Worm (Caenorhabditis elegans) whole organism, L1 larva: ENCODE measurements around the gene F59G1.8.

Source experiments
- C04F5.9 ChIP-seq: sonication (generic microtip); optimal IDR thresholded peaks from 2 replicates; lab custom pipeline; 2016; ENCODE audit warnings: missing genetic modification characterization, missing compliant biosample characterization
- C16A3.4 ChIP-seq: fragments of 150-350 bp; optimal IDR thresholded peaks from 2 replicates; lab custom pipeline; 2014; ENCODE audit warnings: missing biosample characterization, missing genetic modification characterization
- Y116A8C.19 ChIP-seq: sonication (generic microtip); optimal IDR thresholded peaks from 2 replicates; lab custom pipeline; 2016; ENCODE audit warnings: missing compliant biosample characterization, missing genetic modification characterization, borderline replicate concordance
- aha-1 ChIP-seq: fragments of 150-350 bp; optimal IDR thresholded peaks from 2 replicates; lab custom pipeline; 2014; ENCODE audit warnings: missing biosample characterization, missing genetic modification characterization
- alr-1 ChIP-seq: fragments of 200-800 bp; sonication (Bioruptor generic); optimal IDR thresholded peaks from 2 replicates; lab custom pipeline; 2018; ENCODE audit warnings: borderline replicate concordance, mild to moderate bottlenecking, missing genetic modification characterization, missing compliant biosample characterization
- ama-1 ChIP-seq: fragments of 150-350 bp; optimal IDR thresholded peaks from 2 replicates; lab custom pipeline; 2014
- blmp-1 ChIP-seq: fragments of 150-350 bp; optimal IDR thresholded peaks from 2 replicates; lab custom pipeline; 2014; ENCODE audit warnings: missing biosample characterization, missing genetic modification characterization
- ceh-88 ChIP-seq: fragments of 200-800 bp; sonication (Bioruptor generic); IDR thresholded peaks from 2 replicates; pipeline ENCODE4 v1.3.6; 2022; ENCODE audit warnings: missing genetic modification characterization, missing compliant biosample characterization
- ceh-90 ChIP-seq: sonication (generic microtip); optimal IDR thresholded peaks from 2 replicates; lab custom pipeline; 2016; ENCODE audit warnings: missing genetic modification characterization, missing compliant biosample characterization
- dpl-1 ChIP-seq, 3 experiments: fragments of 150-350 bp in 2 of 3; sonication (generic microtip) in 1 of 3; optimal IDR thresholded peaks; 2 replicates each; lab custom pipeline; 2014 to 2017; ENCODE audit warnings: missing biosample characterization in 3 of 3, missing genetic modification characterization in 3 of 3, missing genetic modification reagents in 3 of 3
- dsc-1 ChIP-seq: sonication (generic microtip); optimal IDR thresholded peaks from 2 replicates; lab custom pipeline; 2016; ENCODE audit warnings: mild to moderate bottlenecking, missing genetic modification characterization, missing compliant biosample characterization
- efl-1 ChIP-seq, 4 experiments: fragments of 150-350 bp; optimal IDR thresholded peaks in 3 of 4; peaks in 1 of 4; 1 replicate in 1 of 4; 2 replicates in 3 of 4; lab custom pipeline; 2014; ENCODE audit warnings: missing biosample characterization in 2 of 4, missing genetic modification characterization in 2 of 4, missing genetic modification reagents in 2 of 4
- egl-13 ChIP-seq: sonication (generic microtip); optimal IDR thresholded peaks from 2 replicates; lab custom pipeline; 2016; ENCODE audit warnings: missing genotype, missing genetic modification reagents, missing genetic modification characterization, missing compliant biosample characterization
- elt-2 ChIP-seq: sonication (generic microtip); optimal IDR thresholded peaks from 2 replicates; lab custom pipeline; 2016; ENCODE audit warnings: missing genetic modification characterization, mild to moderate bottlenecking, inconsistent platforms, missing compliant biosample characterization, missing genetic modification reagents
- elt-3 ChIP-seq, 6 experiments: fragments of 150-350 bp in 1 of 6; sonication (generic microtip); optimal IDR thresholded peaks; 2 replicates each; lab custom pipeline; 2017 to 2018; ENCODE audit warnings: missing biosample characterization in 6 of 6, missing genetic modification characterization in 6 of 6, inconsistent platforms in 1 of 6
- fkh-10 ChIP-seq: sonication (generic microtip); optimal IDR thresholded peaks from 2 replicates; lab custom pipeline; 2017; ENCODE audit warnings: missing biosample characterization, missing genetic modification reagents, missing genetic modification characterization
- hlh-4 ChIP-seq: sonication (generic microtip); optimal IDR thresholded peaks from 2 replicates; lab custom pipeline; 2016; ENCODE audit warnings: mild to moderate bottlenecking, missing genetic modification characterization, missing compliant biosample characterization
- irx-1 ChIP-seq: sonication (generic microtip); optimal IDR thresholded peaks from 2 replicates; lab custom pipeline; 2016; ENCODE audit warnings: missing genetic modification characterization, missing compliant biosample characterization
- jun-1 ChIP-seq: fragments of 150-350 bp; optimal IDR thresholded peaks from 2 replicates; lab custom pipeline; 2014; ENCODE audit warnings: missing biosample characterization, missing genetic modification reagents, missing genetic modification characterization
- lin-14 ChIP-seq: fragments of 200-800 bp; sonication (Bioruptor generic); optimal IDR thresholded peaks from 2 replicates; lab custom pipeline; 2018; ENCODE audit warnings: mild to moderate bottlenecking, missing genetic modification characterization, moderate library complexity, missing compliant biosample characterization
- lin-15B ChIP-seq: fragments of 150-350 bp; sonication (generic microtip); optimal IDR thresholded peaks from 3 replicates; lab custom pipeline; 2014; ENCODE audit warnings: missing biosample characterization, missing genetic modification characterization
- lin-35 ChIP-seq, 2 experiments: fragments of 150-350 bp; optimal IDR thresholded peaks; 2 replicates each; lab custom pipeline; 2014; ENCODE audit warnings: missing biosample characterization in 2 of 2, missing genetic modification characterization in 2 of 2, missing genetic modification reagents in 2 of 2
- lin-39 ChIP-seq: fragments of 150-350 bp; optimal IDR thresholded peaks from 2 replicates; lab custom pipeline; 2014; ENCODE audit warnings: missing biosample characterization, missing genetic modification reagents, missing genetic modification characterization
- lir-3 ChIP-seq: sonication (generic microtip); optimal IDR thresholded peaks from 2 replicates; lab custom pipeline; 2016; ENCODE audit warnings: mild to moderate bottlenecking, missing genetic modification characterization, moderate library complexity, missing compliant biosample characterization; ENCODE audit not compliant: poor library complexity
- lsy-2 ChIP-seq, 2 experiments: fragments of 150-350 bp; optimal IDR thresholded peaks; 2 replicates each; lab custom pipeline; 2014; ENCODE audit warnings: missing biosample characterization in 2 of 2, missing genetic modification characterization in 2 of 2
- mdl-1 ChIP-seq, 2 experiments: fragments of 150-350 bp; optimal IDR thresholded peaks; 2 replicates each; lab custom pipeline; 2014 to 2017; ENCODE audit warnings: missing biosample characterization in 2 of 2, missing genetic modification characterization in 2 of 2, inconsistent platforms in 1 of 2
- mep-1 ChIP-seq: fragments of 150-350 bp; optimal IDR thresholded peaks from 2 replicates; lab custom pipeline; 2014; ENCODE audit warnings: missing biosample characterization, missing genetic modification characterization
- nhr-11 ChIP-seq: fragments of 150-350 bp; optimal IDR thresholded peaks from 2 replicates; lab custom pipeline; 2014; ENCODE audit warnings: missing biosample characterization, missing genetic modification characterization
- nhr-19 ChIP-seq: fragments of 200-800 bp; sonication (Bioruptor generic); conservative IDR thresholded peaks from 2 replicates; pipeline ENCODE4 v1.3.6; 2022; ENCODE audit warnings: missing genetic modification characterization, missing compliant biosample characterization
- nhr-20 ChIP-seq: sonication (generic microtip); optimal IDR thresholded peaks from 2 replicates; lab custom pipeline; 2016; ENCODE audit warnings: mild to moderate bottlenecking, missing genetic modification characterization, missing compliant biosample characterization
- nhr-28 ChIP-seq: fragments of 150-350 bp; optimal IDR thresholded peaks from 2 replicates; lab custom pipeline; 2014; ENCODE audit warnings: missing biosample characterization, missing genetic modification characterization
- nhr-47 ChIP-seq: sonication (generic microtip); optimal IDR thresholded peaks from 2 replicates; lab custom pipeline; 2016; ENCODE audit warnings: mild to moderate bottlenecking, missing genetic modification characterization, moderate library complexity, missing compliant biosample characterization
- nhr-71 ChIP-seq: sonication (generic microtip); optimal IDR thresholded peaks from 2 replicates; lab custom pipeline; 2016; ENCODE audit warnings: mild to moderate bottlenecking, missing genetic modification characterization, moderate library complexity, missing compliant biosample characterization
- nhr-76 ChIP-seq: sonication (generic microtip); optimal IDR thresholded peaks from 2 replicates; lab custom pipeline; 2017; ENCODE audit warnings: missing biosample characterization, missing genetic modification characterization
- nhr-84 ChIP-seq: sonication (generic microtip); optimal IDR thresholded peaks from 2 replicates; lab custom pipeline; 2017; ENCODE audit warnings: missing biosample characterization, missing genetic modification characterization
- nhr-85 ChIP-seq: sonication (generic microtip); peaks from one replicate; lab custom pipeline; 2016; ENCODE audit warnings: missing genetic modification characterization, inconsistent platforms, missing compliant biosample characterization
- pag-3 ChIP-seq: sonication (generic microtip); optimal IDR thresholded peaks from 2 replicates; lab custom pipeline; 2017; ENCODE audit warnings: missing genetic modification characterization, mild to moderate bottlenecking, missing compliant biosample characterization, antibody characterized with exemption, borderline replicate concordance; ENCODE audit not compliant: insufficient read depth
- rnt-1 ChIP-seq: sonication (generic microtip); optimal IDR thresholded peaks from 2 replicates; lab custom pipeline; 2016; ENCODE audit warnings: mild to moderate bottlenecking, missing genetic modification characterization, moderate library complexity, missing compliant biosample characterization
- skn-1 ChIP-seq: fragments of 150-350 bp; optimal IDR thresholded peaks from 2 replicates; lab custom pipeline; 2014; ENCODE audit warnings: missing biosample characterization, missing genetic modification characterization
- snu-23 ChIP-seq: sonication (generic microtip); optimal IDR thresholded peaks from 2 replicates; lab custom pipeline; 2016; ENCODE audit warnings: missing genetic modification characterization, missing compliant biosample characterization
- sox-4 ChIP-seq: sonication (generic microtip); optimal IDR thresholded peaks from 2 replicates; lab custom pipeline; 2016; ENCODE audit warnings: missing genetic modification characterization, missing compliant biosample characterization
- sptf-1 ChIP-seq: fragments of 150-350 bp; optimal IDR thresholded peaks from 2 replicates; lab custom pipeline; 2014; ENCODE audit warnings: missing biosample characterization, missing genetic modification characterization
- swsn-7 ChIP-seq: sonication (generic microtip); optimal IDR thresholded peaks from 2 replicates; lab custom pipeline; 2016; ENCODE audit warnings: missing genetic modification characterization, missing compliant biosample characterization
- tbx-2 ChIP-seq: sonication (generic microtip); optimal IDR thresholded peaks from 2 replicates; lab custom pipeline; 2016; ENCODE audit warnings: missing genetic modification characterization, missing compliant biosample characterization
- tlp-1 ChIP-seq: fragments of 150-350 bp; optimal IDR thresholded peaks from 2 replicates; lab custom pipeline; 2014; ENCODE audit warnings: missing biosample characterization, missing genetic modification characterization
- unc-130 ChIP-seq: fragments of 150-350 bp; optimal IDR thresholded peaks from 2 replicates; lab custom pipeline; 2017; ENCODE audit warnings: missing biosample characterization, missing genetic modification characterization, inconsistent platforms
- unc-62 ChIP-seq: fragments of 150-350 bp; optimal IDR thresholded peaks from 2 replicates; lab custom pipeline; 2014; ENCODE audit warnings: missing biosample characterization, missing genetic modification reagents, missing genetic modification characterization
- xbp-1 ChIP-seq: sonication (generic microtip); optimal IDR thresholded peaks from 2 replicates; lab custom pipeline; 2016; ENCODE audit warnings: missing genetic modification characterization, missing compliant biosample characterization
- zip-4 ChIP-seq: fragments of 200-800 bp; sonication (Bioruptor generic); optimal IDR thresholded peaks from 2 replicates; lab custom pipeline; 2018; ENCODE audit warnings: mild to moderate bottlenecking, missing genetic modification characterization, moderate library complexity, missing compliant biosample characterization
- ztf-4 ChIP-seq: fragments of 150-350 bp; optimal IDR thresholded peaks from 2 replicates; lab custom pipeline; 2014; ENCODE audit warnings: missing biosample characterization, missing genetic modification characterization

F59G1.8 gene

DNA sequence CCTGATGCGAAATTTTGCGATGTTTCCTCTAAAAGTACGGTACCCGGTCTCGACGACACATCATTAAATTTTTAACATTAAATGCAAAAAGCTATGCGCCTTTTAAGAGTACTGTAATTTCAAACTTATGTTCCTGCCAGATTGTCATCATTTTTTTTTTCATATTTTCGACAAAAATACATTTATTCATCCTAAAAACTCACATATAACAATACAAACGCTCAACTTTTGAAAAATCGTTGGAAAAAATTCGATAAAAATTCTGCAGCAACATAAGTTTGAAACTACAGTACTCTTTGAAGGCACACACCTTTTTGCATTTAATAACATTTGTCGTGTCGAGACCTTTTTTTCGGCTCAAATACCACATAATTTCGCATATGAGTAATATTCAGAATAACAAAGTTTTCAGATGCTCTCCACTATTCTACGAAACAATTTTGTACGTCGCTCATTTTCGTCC, 10.7 kb downstream of the F59G1.8 start, which contains the start of gene frh-1:
frh-1 (plus strand) TSS at position 413 of the 463 bp plus-strand sequence.
- TF ChIP-seq fkh-10 (GFP tag; lab: Kevin White, UChicago) (no peak), pag-3 (tag; lab: Kevin White, UChicago) (no peak), jun-1 (tag; lab: Kevin White, UChicago) (no peak)

DNA sequence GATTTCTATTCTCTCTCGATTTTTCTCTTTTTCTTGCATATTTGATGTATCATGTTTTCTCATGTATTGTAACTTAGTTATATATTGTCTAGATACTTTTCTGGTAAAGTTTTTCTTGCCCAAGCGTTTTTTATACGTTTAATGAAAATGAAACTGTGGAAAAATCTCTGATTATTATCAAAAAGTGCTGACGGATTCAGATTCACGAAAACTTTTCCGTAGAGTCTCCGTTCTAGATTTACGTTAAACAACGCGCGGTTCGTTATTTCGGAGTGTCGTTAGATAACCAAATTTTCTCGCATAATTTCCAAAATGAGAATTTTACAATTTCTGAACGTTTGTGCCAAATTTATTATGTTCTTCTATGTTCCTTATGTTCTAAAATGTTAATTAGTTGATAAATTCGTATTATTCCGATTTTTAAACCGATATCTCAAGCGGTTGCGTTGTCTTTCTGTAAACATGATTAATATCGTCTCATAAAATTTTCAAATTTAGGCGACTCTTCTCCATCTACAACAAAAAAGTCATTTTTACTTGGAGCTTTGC, 11.9 kb downstream of the F59G1.8 start, which contains the start of gene ptp-2:
ptp-2 (plus strand) TSS at position 499 of the 549 bp plus-strand sequence.
- peak; percentile 22 for TF ChIP-seq xbp-1 (tag; lab: Kevin White, UChicago)
- no peak for TF ChIP-seq tlp-1 (tag; lab: Kevin White, UChicago)
- no peak for TF ChIP-seq ztf-4 (tag; lab: Kevin White, UChicago)
- TF ChIP-seq dpl-1 (GFP tag; optimal IDR thresholded peaks at IDR 0.05; lab: Kevin White, UChicago) = peak; percentile 16 to 62 (median 41)
- peak; percentile 44 for TF ChIP-seq rnt-1 (tag; lab: Kevin White, UChicago)
- no peak for TF ChIP-seq unc-130 (tag; lab: Kevin White, UChicago)
- TF ChIP-seq dsc-1 (tag; lab: Kevin White, UChicago) = no peak
- peak; percentile 47 to 58 for TF ChIP-seq efl-1 (optimal IDR thresholded peaks at IDR 0.05; lab: Kevin White, UChicago)
- peak; percentile 48 to 92 for TF ChIP-seq efl-1 (GFP tag; optimal IDR thresholded peaks at IDR 0.05 in 1 of 2; lab: Kevin White, UChicago)
- no peak for TF ChIP-seq nhr-28
- no peak for TF ChIP-seq aha-1 (tag; lab: Kevin White, UChicago)
- TF ChIP-seq sox-4 (tag; lab: Kevin White, UChicago) = no peak
- no peak for TF ChIP-seq nhr-76 (tag; lab: Kevin White, UChicago)
- TF ChIP-seq sptf-1 = no peak
- TF ChIP-seq lir-3 = peak; percentile 38
- TF ChIP-seq nhr-71 (tag; lab: Kevin White, UChicago) = peak; percentile 65
- no peak for TF ChIP-seq elt-3 (tag; optimal IDR thresholded peaks at IDR 0.05; lab: Kevin White, UChicago)
- peak; percentile 22 for TF ChIP-seq mep-1 (tag; lab: Kevin White, UChicago)
- no peak for TF ChIP-seq unc-62 (GFP tag; lab: Kevin White, UChicago)
- no peak for TF ChIP-seq elt-2 (tag; lab: Kevin White, UChicago)
- peak; percentile 61 for TF ChIP-seq nhr-20 (tag; lab: Kevin White, UChicago)
- peak; percentile 31 for TF ChIP-seq skn-1
- no peak for TF ChIP-seq zip-4 (GFP tag; lab: Kevin White, UChicago)
- peak; percentile 12 for TF ChIP-seq egl-13 (tag; lab: Kevin White, UChicago)
- no peak for TF ChIP-seq lin-39 (tag; lab: Kevin White, UChicago)
- peak; percentile 41 for TF ChIP-seq blmp-1 (tag; lab: Kevin White, UChicago)
- TF ChIP-seq nhr-84 = no peak
- TF ChIP-seq ceh-88 (GFP tag; lab: Robert Waterston, UW) = no peak
- no peak for TF ChIP-seq C04F5.9 (tag; lab: Kevin White, UChicago)
- TF ChIP-seq hlh-4 (tag; lab: Kevin White, UChicago) = no peak
- TF ChIP-seq C16A3.4 (tag; lab: Kevin White, UChicago) = peak; percentile 30
- TF ChIP-seq mdl-1 (tag; optimal IDR thresholded peaks at IDR 0.05; lab: Kevin White, UChicago) = no peak
- peak; percentile 64 for TF ChIP-seq snu-23
- no peak for TF ChIP-seq Y116A8C.19 (tag; lab: Kevin White, UChicago)
- TF ChIP-seq swsn-7 = peak; percentile 36
- no peak for TF ChIP-seq lin-15B (tag; lab: Kevin White, UChicago)
- peak; percentile 10 for TF ChIP-seq tbx-2 (tag; lab: Kevin White, UChicago)
- no peak for TF ChIP-seq ama-1 (lab: Kevin White, UChicago)
- TF ChIP-seq nhr-11 (tag; lab: Kevin White, UChicago) = no peak
- TF ChIP-seq nhr-85 (tag; lab: Kevin White, UChicago) = peak; percentile 72
- TF ChIP-seq lin-14 (GFP tag; lab: Kevin White, UChicago) = peak; percentile 57
- TF ChIP-seq lin-35 (GFP tag; optimal IDR thresholded peaks at IDR 0.05; lab: Kevin White, UChicago) = peak; percentile 27 to 57
- no peak for TF ChIP-seq nhr-19 (GFP tag; lab: Robert Waterston, UW)
- TF ChIP-seq ceh-90 = no peak
- TF ChIP-seq nhr-47 (tag; lab: Kevin White, UChicago) = peak; percentile 56
- TF ChIP-seq alr-1 (tag; lab: Kevin White, UChicago) = no peak
- TF ChIP-seq lsy-2 (tag; optimal IDR thresholded peaks at IDR 0.05; lab: Kevin White, UChicago) = peak; percentile 49 to 72
- peak; percentile 34 for TF ChIP-seq irx-1 (tag; lab: Kevin White, UChicago)
